Worm (Caenorhabditis elegans) whole organism, L1 larva: ENCODE results near the gene Y39A1A.2.

Experiments
- C34B4.2 ChIP-seq: sonication (generic microtip); optimal IDR thresholded peaks from 2 replicates; lab custom pipeline; 2017; ENCODE audit warnings: mild to moderate bottlenecking, missing genetic modification characterization, missing compliant biosample characterization
- egl-27 ChIP-seq, 2 experiments: fragments of 150-350 bp in 1 of 2; sonication (generic microtip); optimal IDR thresholded peaks; 3 replicates each; lab custom pipeline; 2017 to 2018; ENCODE audit warnings: missing biosample characterization in 2 of 2, missing genetic modification characterization in 2 of 2, missing genetic modification reagents in 2 of 2
- hlh-4 ChIP-seq: sonication (generic microtip); optimal IDR thresholded peaks from 2 replicates; lab custom pipeline; 2016; ENCODE audit warnings: mild to moderate bottlenecking, missing genetic modification characterization, missing compliant biosample characterization
- lin-39 ChIP-seq: fragments of 150-350 bp; optimal IDR thresholded peaks from 2 replicates; lab custom pipeline; 2014; ENCODE audit warnings: missing biosample characterization, missing genetic modification reagents, missing genetic modification characterization
- nhr-11 ChIP-seq: fragments of 150-350 bp; optimal IDR thresholded peaks from 2 replicates; lab custom pipeline; 2014; ENCODE audit warnings: missing biosample characterization, missing genetic modification characterization
- nhr-12 ChIP-seq: sonication (generic microtip); optimal IDR thresholded peaks from 2 replicates; lab custom pipeline; 2017; ENCODE audit warnings: missing biosample characterization, missing genetic modification characterization
- nhr-237 ChIP-seq: fragments of 150-350 bp; optimal IDR thresholded peaks from 2 replicates; lab custom pipeline; 2014; ENCODE audit warnings: missing biosample characterization, missing genetic modification characterization
- nhr-28 ChIP-seq: fragments of 150-350 bp; optimal IDR thresholded peaks from 2 replicates; lab custom pipeline; 2014; ENCODE audit warnings: missing biosample characterization, missing genetic modification characterization
- sptf-1 ChIP-seq: fragments of 150-350 bp; optimal IDR thresholded peaks from 2 replicates; lab custom pipeline; 2014; ENCODE audit warnings: missing biosample characterization, missing genetic modification characterization
- unc-62 ChIP-seq: fragments of 150-350 bp; optimal IDR thresholded peaks from 2 replicates; lab custom pipeline; 2014; ENCODE audit warnings: missing biosample characterization, missing genetic modification reagents, missing genetic modification characterization
- ztf-11 ChIP-seq, 2 experiments: sonication (generic microtip); optimal IDR thresholded peaks; 2 replicates each; lab custom pipeline; 2016 to 2017; ENCODE audit warnings: missing genetic modification characterization in 2 of 2, missing biosample characterization in 1 of 2, missing compliant biosample characterization in 1 of 2

ce11 chrIII:10636493-10637031, 33.2 kb upstream of the Y39A1A.2 start:
- TF ChIP-seq nhr-28 (tag; lab: Kevin White, UChicago) (no peak), sptf-1 (tag; lab: Kevin White, UChicago) (no peak), nhr-11 (no peak), nhr-237 (no peak), egl-27 (tag; optimal IDR thresholded peaks at IDR 0.05; lab: Kevin White, UChicago) (no peak), C34B4.2 (tag; lab: Kevin White, UChicago) (no peak), hlh-4 (tag; lab: Kevin White, UChicago) (no peak), unc-62 (GFP tag; lab: Kevin White, UChicago) (no peak), lin-39 (tag; lab: Kevin White, UChicago) (no peak), nhr-12 (tag; lab: Kevin White, UChicago) (no peak), ztf-11 (tag; optimal IDR thresholded peaks at IDR 0.05; lab: Kevin White, UChicago) (no peak)
